Worm (Caenorhabditis elegans) whole organism, early embryonic: Measurements from ENCODE around the gene F14D7.1.

Experiments used
- B0310.2 ChIP-seq: sonication (generic microtip); optimal IDR thresholded peaks from 2 replicates; lab custom pipeline; 2016; ENCODE audit warnings: mild to moderate bottlenecking, missing genetic modification characterization, missing compliant biosample characterization
- F13C5.2 ChIP-seq: sonication (generic microtip); optimal IDR thresholded peaks from 2 replicates; lab custom pipeline; 2017; ENCODE audit warnings: mild to moderate bottlenecking, missing genetic modification characterization, inconsistent platforms, missing compliant biosample characterization
- aly-1 ChIP-seq: sonication (generic microtip); optimal IDR thresholded peaks from 2 replicates; lab custom pipeline; 2016; ENCODE audit warnings: missing genetic modification characterization, missing compliant biosample characterization
- ama-1 ChIP-seq: fragments of 150-350 bp; optimal IDR thresholded peaks from 2 replicates; lab custom pipeline; 2014
- ceh-13 ChIP-seq: fragments of 200-800 bp; sonication (Bioruptor generic); optimal IDR thresholded peaks from 2 replicates; lab custom pipeline; 2018; ENCODE audit warnings: mild to moderate bottlenecking, missing genetic modification characterization, missing compliant biosample characterization
- ceh-36 ChIP-seq: sonication (generic microtip); optimal IDR thresholded peaks from 2 replicates; lab custom pipeline; 2016; ENCODE audit warnings: missing genetic modification characterization, inconsistent platforms, missing compliant biosample characterization
- ets-7 ChIP-seq: sonication (generic microtip); optimal IDR thresholded peaks from 2 replicates; lab custom pipeline; 2016; ENCODE audit warnings: missing genotype, missing genetic modification characterization, missing compliant biosample characterization
- flt-1 ChIP-seq: fragments of 200-800 bp; sonication (Bioruptor generic); IDR thresholded peaks from 2 replicates; pipeline ENCODE4 v1.3.6; 2022; ENCODE audit warnings: missing genetic modification characterization, missing compliant biosample characterization
- hmbx-1 ChIP-seq: sonication (generic microtip); optimal IDR thresholded peaks from 2 replicates; lab custom pipeline; 2016; ENCODE audit warnings: mild to moderate bottlenecking, missing genetic modification characterization, missing compliant biosample characterization
- hmg-4 ChIP-seq: fragments of 200-800 bp; sonication (Bioruptor generic); optimal IDR thresholded peaks from 2 replicates; lab custom pipeline; 2018; ENCODE audit warnings: mild to moderate bottlenecking, missing genetic modification characterization, missing compliant biosample characterization
- hnd-1 ChIP-seq: sonication (generic microtip); optimal IDR thresholded peaks from 2 replicates; lab custom pipeline; 2016; ENCODE audit warnings: missing genetic modification characterization, missing compliant biosample characterization
- pes-1 ChIP-seq: fragments of 200-800 bp; sonication (Bioruptor generic); IDR thresholded peaks from 2 replicates; pipeline ENCODE4 v1.3.6; 2022; ENCODE audit warnings: missing genetic modification reagents, missing genetic modification characterization, missing compliant biosample characterization
- scrt-1 ChIP-seq: fragments of 200-800 bp; sonication (Bioruptor generic); IDR thresholded peaks from 2 replicates; pipeline ENCODE4 v1.3.6; 2022; ENCODE audit warnings: missing genetic modification characterization, missing compliant biosample characterization
- sea-1 ChIP-seq: fragments of 200-800 bp; sonication (Bioruptor generic); conservative IDR thresholded peaks from 2 replicates; pipeline ENCODE4 v1.3.6; 2022; ENCODE audit warnings: missing genetic modification characterization, missing compliant biosample characterization
- tbx-11 ChIP-seq: fragments of 200-800 bp; sonication (Bioruptor generic); IDR thresholded peaks from 2 replicates; pipeline ENCODE4 v1.3.6; 2022; ENCODE audit warnings: missing genetic modification characterization, missing compliant biosample characterization
- tbx-37 ChIP-seq: fragments of 200-800 bp; sonication (Bioruptor generic); conservative IDR thresholded peaks from 2 replicates; pipeline ENCODE4 v1.3.6; 2022; ENCODE audit warnings: missing genetic modification reagents, missing genetic modification characterization, missing compliant biosample characterization
- tra-4 ChIP-seq: sonication (generic microtip); optimal IDR thresholded peaks from 2 replicates; lab custom pipeline; 2017; ENCODE audit warnings: missing genetic modification characterization, missing compliant biosample characterization

F14D7.1 gene

ce11 chrV:14289363-14289762 lies at the start of gene F14D7.1:
Gene F14D7.1 (minus strand): TSS chrV:14289463.
- no peak for TF ChIP-seq ceh-13
- TF ChIP-seq tra-4 (tag; lab: Kevin White, UChicago), result no peak
- TF ChIP-seq ceh-36 (tag; lab: Kevin White, UChicago), result no peak
- no peak for TF ChIP-seq hmg-4 (GFP tag; lab: Kevin White, UChicago)
- no peak for TF ChIP-seq F13C5.2
- no peak for TF ChIP-seq flt-1 (GFP tag; lab: Robert Waterston, UW)
- TF ChIP-seq scrt-1, result no peak
- TF ChIP-seq pes-1 (GFP tag; lab: Robert Waterston, UW), result no peak
- no peak for TF ChIP-seq tbx-11 (GFP tag; lab: Robert Waterston, UW)
- no peak for TF ChIP-seq ama-1 (lab: Kevin White, UChicago)
- no peak for TF ChIP-seq aly-1 (tag; lab: Kevin White, UChicago)
- TF ChIP-seq B0310.2 (tag; lab: Kevin White, UChicago), result no peak
- TF ChIP-seq tbx-37, result no peak
- no peak for TF ChIP-seq sea-1 (GFP tag; lab: Robert Waterston, UW)
- TF ChIP-seq hmbx-1 (tag; lab: Kevin White, UChicago), result no peak
- TF ChIP-seq hnd-1 (tag; lab: Kevin White, UChicago), result no peak
- TF ChIP-seq ets-7 (tag; lab: Kevin White, UChicago), result no peak

- TF ChIP-seq sea-1 (GFP tag; lab: Robert Waterston, UW), result no peak
- TF ChIP-seq ama-1 (lab: Kevin White, UChicago), result no peak
- TF ChIP-seq tbx-37, result no peak
- TF ChIP-seq hmbx-1 (tag; lab: Kevin White, UChicago), result no peak
These were observed 47.4 kb upstream of the F14D7.1 start, which contains the start of gene srm-6 for ce11 chrV:14336655-14337054. Gene srm-6 (plus strand): TSS chrV:14336955.

- TF ChIP-seq B0310.2 (tag; lab: Kevin White, UChicago), result no peak
- no peak for TF ChIP-seq ets-7 (tag; lab: Kevin White, UChicago)
These were observed 45.6 kb upstream of the F14D7.1 start, which contains the start of gene srm-5 for ce11 chrV:14334901-14335300. Gene srm-5 (plus strand): TSS chrV:14335201.

- TF ChIP-seq ama-1 (lab: Kevin White, UChicago) (no peak), flt-1 (GFP tag; lab: Robert Waterston, UW) (no peak), ets-7 (tag; lab: Kevin White, UChicago) (no peak), hmg-4 (GFP tag; lab: Kevin White, UChicago) (no peak), B0310.2 (tag; lab: Kevin White, UChicago) (no peak), ceh-13 (no peak)
These were observed 43.9 kb upstream of the F14D7.1 start, which contains the start of gene srm-4 for ce11 chrV:14333116-14333515. Gene srm-4 (plus strand): TSS chrV:14333416.

- TF ChIP-seq ets-7 (tag; lab: Kevin White, UChicago) (no peak), F13C5.2 (no peak), hnd-1 (tag; lab: Kevin White, UChicago) (no peak), tbx-11 (GFP tag; lab: Robert Waterston, UW) (no peak), ceh-36 (tag; lab: Kevin White, UChicago) (no peak), scrt-1 (no peak), pes-1 (GFP tag; lab: Robert Waterston, UW) (no peak), hmg-4 (GFP tag; lab: Kevin White, UChicago) (no peak), hmbx-1 (tag; lab: Kevin White, UChicago) (no peak), tbx-37 (no peak), ceh-13 (no peak), flt-1 (GFP tag; lab: Robert Waterston, UW) (no peak), B0310.2 (tag; lab: Kevin White, UChicago) (no peak)
These were observed 42.2 kb upstream of the F14D7.1 start, which contains the start of gene F47B8.8 for ce11 chrV:14331477-14331876. Gene F47B8.8 (plus strand): TSS chrV:14331733.

ce11 chrV:14328806-14329205 lies 39.5 kb upstream of the F14D7.1 start, which contains the start of gene pepm-1:
Gene pepm-1 (plus strand): TSS chrV:14329106.
- TF ChIP-seq pes-1 (GFP tag; lab: Robert Waterston, UW), result no peak
- no peak for TF ChIP-seq F13C5.2
- TF ChIP-seq hmg-4 (GFP tag; lab: Kevin White, UChicago), result no peak
- TF ChIP-seq tra-4 (tag; lab: Kevin White, UChicago), result no peak
- TF ChIP-seq hnd-1 (tag; lab: Kevin White, UChicago), result no peak
- no peak for TF ChIP-seq B0310.2 (tag; lab: Kevin White, UChicago)
- TF ChIP-seq scrt-1, result no peak
- TF ChIP-seq flt-1 (GFP tag; lab: Robert Waterston, UW), result no peak
- no peak for TF ChIP-seq hmbx-1 (tag; lab: Kevin White, UChicago)
- no peak for TF ChIP-seq aly-1 (tag; lab: Kevin White, UChicago)
- TF ChIP-seq tbx-37, result no peak
- TF ChIP-seq tbx-11 (GFP tag; lab: Robert Waterston, UW), result no peak

ce11 chrV:14327776-14328175 lies 38.5 kb upstream of the F14D7.1 start, which contains the start of gene F47B8.5:
Gene F47B8.5 (minus strand): TSS chrV:14327876.
- TF ChIP-seq hmbx-1 (tag; lab: Kevin White, UChicago) (no peak), tbx-11 (GFP tag; lab: Robert Waterston, UW) (no peak), sea-1 (GFP tag; lab: Robert Waterston, UW) (no peak)
